Fruit fly (Drosophila melanogaster): ENCODE data around the gene CG44574.

The CG44574 gene

DNA sequence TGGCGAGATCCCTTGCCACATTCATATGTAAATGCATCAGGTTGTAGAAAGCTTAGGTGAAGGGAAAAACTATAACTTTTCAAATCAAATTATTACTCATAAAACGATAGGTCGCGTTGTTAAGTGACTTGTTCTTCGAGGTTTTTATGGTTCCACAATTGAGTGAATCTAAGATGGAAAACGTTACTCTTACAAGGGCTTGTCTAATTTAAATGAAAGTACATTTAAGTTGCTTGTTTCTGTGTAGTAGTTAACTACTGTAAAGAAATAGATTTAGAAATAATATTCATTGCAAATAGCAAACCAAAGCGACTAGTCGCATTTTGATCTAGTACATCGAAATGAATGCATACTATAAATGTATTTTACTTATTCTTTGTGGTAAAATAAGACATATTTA, at the start of gene CG44574:
CG44574 (plus strand) TSS at position 301 of the 400 bp plus-strand sequence.
- TF ChIP-seq insv (optimal IDR thresholded peaks at IDR 0.05) (no peak), h (optimal IDR thresholded peaks at IDR 0.05) (no peak), Sin3A (optimal IDR thresholded peaks at IDR 0.05) (no peak), ttk (optimal IDR thresholded peaks at IDR 0.05) (no peak), Myc (optimal IDR thresholded peaks at IDR 0.05) (no peak), psq (optimal IDR thresholded peaks at IDR 0.05) (no peak)

DNA sequence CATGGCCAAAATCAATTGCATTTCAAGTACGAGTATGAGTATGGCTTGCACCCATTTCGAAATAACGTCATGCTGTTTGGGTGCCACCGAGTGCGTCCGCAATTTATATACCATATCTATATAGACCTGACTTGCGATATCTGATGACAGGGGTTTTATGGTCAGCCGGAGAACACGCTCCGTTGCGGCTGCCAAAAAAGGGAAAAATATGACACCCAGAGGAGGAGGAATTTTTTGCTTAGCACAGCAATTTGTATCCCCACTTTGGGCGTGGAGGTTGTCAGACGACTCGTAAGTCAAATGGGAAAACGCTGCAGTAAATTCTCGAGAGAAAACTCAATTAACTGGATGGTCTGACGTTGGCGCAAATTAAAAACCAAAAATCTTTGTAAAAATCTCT, 26.8 kb upstream of the CG44574 start:
- TF ChIP-seq psq (optimal IDR thresholded peaks at IDR 0.05) (no peak), ttk (optimal IDR thresholded peaks at IDR 0.05) (no peak), Sin3A (optimal IDR thresholded peaks at IDR 0.05) (no peak), insv (optimal IDR thresholded peaks at IDR 0.05) (no peak), Myc (optimal IDR thresholded peaks at IDR 0.05) (no peak), h (optimal IDR thresholded peaks at IDR 0.05) (no peak)

DNA sequence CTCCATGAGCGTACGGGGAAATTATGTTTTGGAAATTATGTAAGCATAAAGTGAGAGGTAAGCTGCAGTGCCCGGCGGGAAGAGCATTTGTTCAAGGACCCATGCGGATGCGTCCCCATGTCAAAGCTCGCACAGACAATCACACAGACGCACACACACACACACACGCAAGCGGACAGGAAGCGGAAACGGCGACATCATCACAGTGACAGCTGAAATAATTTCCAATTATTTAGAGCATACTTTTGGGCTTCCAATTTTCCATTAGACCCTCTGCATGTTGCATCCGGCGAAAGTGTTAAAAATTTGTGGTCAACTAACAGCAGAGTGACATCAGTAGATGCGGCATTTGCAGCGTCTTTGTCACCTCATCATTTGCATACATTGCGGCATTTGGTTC, 16.8 kb upstream of the CG44574 start:
- TF ChIP-seq h (optimal IDR thresholded peaks at IDR 0.05) (no peak), Myc (optimal IDR thresholded peaks at IDR 0.05) (no peak), insv (optimal IDR thresholded peaks at IDR 0.05) (no peak), Sin3A (optimal IDR thresholded peaks at IDR 0.05) (no peak), ttk (optimal IDR thresholded peaks at IDR 0.05) (no peak), psq (optimal IDR thresholded peaks at IDR 0.05) (no peak)

DNA sequence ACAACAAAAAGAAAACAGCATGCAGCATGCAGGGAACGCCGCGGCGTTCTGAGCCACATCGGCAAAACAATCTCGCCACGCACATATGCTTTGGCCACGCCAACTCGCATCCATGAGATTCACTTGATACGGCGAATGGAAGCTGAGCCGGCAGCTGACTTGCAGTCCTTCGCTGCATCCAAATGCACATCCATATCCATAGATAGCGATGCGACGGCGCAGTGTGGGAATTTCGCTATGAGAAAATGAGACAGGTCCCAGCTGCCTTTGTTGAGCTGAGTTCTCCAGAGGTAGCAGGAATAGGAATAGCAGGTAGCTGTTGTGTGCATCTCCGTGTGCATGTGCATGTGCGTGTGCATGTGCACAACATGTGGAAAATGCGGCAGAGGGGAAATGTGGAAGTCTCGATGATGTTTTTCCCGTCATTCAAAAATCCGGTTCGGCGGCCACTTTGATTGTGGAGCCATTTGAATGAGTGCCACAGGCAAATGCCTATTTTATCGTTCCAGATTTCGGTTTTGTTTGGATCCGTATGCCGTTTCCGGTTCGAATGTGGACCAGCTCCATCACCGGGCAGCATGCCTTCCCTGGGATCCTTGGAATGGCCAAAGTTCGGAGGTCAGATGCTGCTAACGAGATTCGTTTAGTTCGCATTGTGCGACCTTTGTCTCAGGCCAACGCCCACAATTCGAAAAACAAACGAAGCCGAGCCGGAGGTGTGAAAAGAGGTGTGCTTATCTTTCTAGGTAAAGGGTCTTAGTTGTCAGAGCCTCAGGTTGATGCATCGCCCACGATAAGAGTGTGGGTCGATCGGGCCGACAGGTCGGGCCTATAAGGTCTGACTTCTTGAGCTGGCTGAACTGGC, 12.5 kb upstream of the CG44574 start:
- TF ChIP-seq psq (optimal IDR thresholded peaks at IDR 0.05) (no peak), ttk (optimal IDR thresholded peaks at IDR 0.05) (no peak)

DNA sequence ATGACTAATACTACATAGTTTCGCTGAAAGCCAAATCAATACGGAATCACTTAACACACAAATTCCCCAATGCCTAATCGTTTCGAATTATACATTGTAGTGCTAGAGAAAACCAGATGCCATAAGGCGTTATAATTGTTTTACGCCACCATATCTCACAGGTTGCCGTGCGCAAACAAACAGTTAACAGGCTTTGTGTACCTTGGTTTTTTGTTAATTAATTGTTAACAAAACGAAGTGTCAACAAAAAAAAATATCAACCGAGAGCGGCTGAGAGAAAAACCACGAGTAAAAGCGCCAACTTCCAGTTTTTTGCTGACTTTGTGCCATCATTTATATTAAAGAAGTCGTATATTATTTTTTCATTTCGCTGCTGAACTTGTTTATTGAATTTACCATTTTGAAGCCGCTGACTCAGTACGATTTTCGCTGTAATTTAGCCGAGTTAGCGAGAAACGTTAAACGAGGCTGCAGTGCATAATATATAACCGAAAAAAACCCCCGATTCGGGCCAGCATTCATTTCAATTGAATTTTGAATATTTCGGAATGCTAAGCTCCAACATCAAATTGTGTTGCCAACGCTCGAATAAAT, 7.0 kb upstream of the CG44574 start:
- TF ChIP-seq insv (optimal IDR thresholded peaks at IDR 0.05) (no peak), psq (optimal IDR thresholded peaks at IDR 0.05) (no peak)

DNA sequence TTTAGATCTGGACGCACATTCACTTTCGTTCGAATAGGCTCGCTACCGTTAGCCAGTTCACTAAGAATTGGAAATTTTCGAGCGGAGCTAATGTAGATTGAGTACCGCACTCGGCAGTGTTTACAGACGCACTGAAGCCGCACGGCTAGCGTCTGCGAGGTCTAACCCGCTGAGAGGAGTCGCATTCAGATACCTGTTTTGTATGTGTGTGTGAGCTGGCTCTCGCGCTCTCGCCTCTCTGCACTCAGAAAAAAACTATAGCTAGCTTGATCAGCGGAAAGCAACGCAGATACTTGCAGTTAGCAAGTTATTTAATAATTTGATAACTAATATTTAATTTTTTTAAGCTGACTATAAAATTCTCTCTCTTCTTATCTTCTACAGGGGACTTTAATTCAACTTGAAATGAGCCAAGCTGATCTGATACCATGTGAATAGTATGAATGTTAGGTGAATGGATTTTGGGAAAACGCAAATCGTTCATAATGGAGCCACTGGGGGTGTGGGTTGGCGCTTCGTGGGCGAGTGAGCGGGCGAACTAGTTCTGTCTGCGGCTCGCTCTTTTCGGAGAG, 4.1 kb upstream of the CG44574 start, which contains the start of gene rau:
rau (minus strand) TSS at position 136 of the 572 bp plus-strand sequence.
- TF ChIP-seq Sin3A (optimal IDR thresholded peaks at IDR 0.05) (no peak), insv (optimal IDR thresholded peaks at IDR 0.05) (no peak), Myc (optimal IDR thresholded peaks at IDR 0.05) (no peak), h (optimal IDR thresholded peaks at IDR 0.05) (no peak), psq (optimal IDR thresholded peaks at IDR 0.05) (no peak), ttk (optimal IDR thresholded peaks at IDR 0.05) (no peak)

DNA sequence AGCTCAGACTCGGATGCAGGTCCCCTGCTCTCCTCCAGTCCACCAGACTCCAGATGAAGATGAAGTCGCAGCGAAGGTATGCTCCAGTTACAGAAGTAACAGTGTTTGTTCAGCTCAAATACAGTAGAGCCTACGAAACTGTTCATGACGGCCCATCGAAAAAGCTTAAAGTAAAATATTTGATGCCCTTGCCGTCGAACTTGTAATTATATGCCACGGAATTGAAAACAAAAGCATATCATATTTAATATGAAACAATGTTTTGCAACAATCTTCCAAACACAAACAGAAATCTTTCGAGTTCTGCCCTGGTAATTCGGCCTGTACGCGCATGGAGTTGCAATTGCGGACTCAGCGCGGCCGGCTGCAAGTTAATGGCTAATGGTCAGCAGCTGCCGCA, 2.4 kb upstream of the CG44574 start:
- no peak for TF ChIP-seq insv (optimal IDR thresholded peaks at IDR 0.05)
- TF ChIP-seq psq (optimal IDR thresholded peaks at IDR 0.05): no peak
- TF ChIP-seq ttk (optimal IDR thresholded peaks at IDR 0.05): no peak
- TF ChIP-seq Sin3A (optimal IDR thresholded peaks at IDR 0.05): no peak
- no peak for TF ChIP-seq h (optimal IDR thresholded peaks at IDR 0.05)
- no peak for TF ChIP-seq Myc (optimal IDR thresholded peaks at IDR 0.05)

DNA sequence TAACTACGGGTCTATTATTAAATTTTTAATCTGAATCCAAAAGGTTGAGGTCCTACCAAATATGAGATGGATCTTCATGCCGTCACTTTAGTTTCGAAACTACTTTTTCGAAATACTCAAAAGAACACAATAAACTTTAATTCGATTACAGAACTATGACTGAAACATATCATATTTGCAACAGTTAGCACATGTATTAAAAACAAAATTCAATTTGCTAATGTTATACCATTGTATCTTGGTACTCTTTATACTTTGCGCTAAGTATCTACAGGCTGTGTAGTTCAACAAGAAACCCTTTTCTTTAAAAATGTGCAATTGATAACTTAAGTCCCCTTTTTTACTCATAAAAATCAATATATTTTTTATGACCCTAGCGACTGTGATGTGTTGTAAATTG, 1.1 kb downstream of the CG44574 start, which contains the start of the genes Sfp26Ac and CG43185:
Sfp26Ac (minus strand) TSS at position 101 of the 400 bp plus-strand sequence.
CG43185 (plus strand) TSS at position 215 of the 400 bp plus-strand sequence.
- TF ChIP-seq h (optimal IDR thresholded peaks at IDR 0.05) (no peak), ttk (optimal IDR thresholded peaks at IDR 0.05) (no peak), psq (optimal IDR thresholded peaks at IDR 0.05) (no peak), insv (optimal IDR thresholded peaks at IDR 0.05) (no peak), Myc (optimal IDR thresholded peaks at IDR 0.05) (no peak), Sin3A (optimal IDR thresholded peaks at IDR 0.05) (no peak)

DNA sequence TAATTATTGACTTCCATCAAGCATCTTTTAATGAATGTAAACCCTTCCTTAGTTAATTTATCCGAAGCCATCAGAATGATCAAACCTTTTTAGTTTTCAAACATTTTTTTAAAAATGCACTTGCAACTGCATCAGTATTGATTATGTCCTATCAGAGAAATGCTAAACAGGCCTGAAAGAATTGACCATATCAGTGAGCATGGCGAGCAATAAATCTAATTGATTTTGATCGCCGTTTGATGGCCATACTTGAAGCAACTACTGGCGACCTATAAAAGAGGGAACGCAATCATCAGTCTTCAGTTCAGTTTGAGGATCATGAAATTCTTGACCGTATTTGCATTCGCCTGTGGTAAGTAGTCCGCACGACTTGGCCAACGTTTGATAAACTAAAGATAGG, 2.2 kb downstream of the CG44574 start, which contains the start of gene CG9029:
CG9029 (plus strand) TSS at position 301 of the 400 bp plus-strand sequence.
- TF ChIP-seq insv (optimal IDR thresholded peaks at IDR 0.05): no peak
- no peak for TF ChIP-seq Sin3A (optimal IDR thresholded peaks at IDR 0.05)
- no peak for TF ChIP-seq psq (optimal IDR thresholded peaks at IDR 0.05)
- no peak for TF ChIP-seq h (optimal IDR thresholded peaks at IDR 0.05)
- TF ChIP-seq ttk (optimal IDR thresholded peaks at IDR 0.05): no peak
- TF ChIP-seq Myc (optimal IDR thresholded peaks at IDR 0.05): no peak

DNA sequence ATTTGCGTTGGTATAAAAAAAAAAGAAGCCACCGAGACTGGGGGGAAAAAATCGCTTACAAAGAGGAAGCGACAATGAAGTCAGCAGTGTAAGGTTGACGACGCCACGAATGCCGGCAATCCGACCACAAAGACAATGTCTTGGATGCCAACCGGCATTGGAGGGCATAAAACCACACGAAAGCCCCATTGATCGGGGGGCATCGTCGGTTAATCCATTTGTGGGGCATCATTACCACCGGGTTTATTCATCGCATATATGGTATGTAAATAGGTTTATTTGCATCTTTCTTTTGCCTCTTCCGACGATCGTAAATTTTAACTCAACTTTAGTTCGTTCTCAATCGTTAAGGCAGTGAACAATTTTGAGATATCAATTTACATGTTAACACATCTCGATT, 3.4 kb downstream of the CG44574 start:
- TF ChIP-seq h (optimal IDR thresholded peaks at IDR 0.05): no peak
- no peak for TF ChIP-seq psq (optimal IDR thresholded peaks at IDR 0.05)
- TF ChIP-seq Myc (optimal IDR thresholded peaks at IDR 0.05): no peak
- TF ChIP-seq Sin3A (optimal IDR thresholded peaks at IDR 0.05): no peak
- no peak for TF ChIP-seq ttk (optimal IDR thresholded peaks at IDR 0.05)
- no peak for TF ChIP-seq insv (optimal IDR thresholded peaks at IDR 0.05)

DNA sequence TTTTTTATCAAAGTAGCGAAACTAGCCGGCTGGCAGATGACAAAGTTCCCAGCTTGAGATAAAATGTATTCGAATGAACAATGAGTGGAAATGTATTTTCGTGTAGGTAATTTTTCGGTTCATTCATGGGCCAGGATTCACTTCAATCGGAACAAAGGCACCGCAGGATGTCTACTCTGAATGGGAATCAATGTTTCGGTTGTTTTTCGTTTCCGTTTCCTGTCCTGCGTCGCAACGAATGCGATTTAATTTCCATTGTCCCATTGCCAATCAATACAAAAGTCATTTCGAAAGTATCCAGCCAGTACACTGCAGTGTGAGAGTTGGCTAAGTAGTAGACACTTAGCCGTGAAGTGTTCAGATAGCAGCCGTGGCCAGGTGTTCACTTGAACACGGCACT, 7.0 kb downstream of the CG44574 start:
- TF ChIP-seq h (optimal IDR thresholded peaks at IDR 0.05): no peak

DNA sequence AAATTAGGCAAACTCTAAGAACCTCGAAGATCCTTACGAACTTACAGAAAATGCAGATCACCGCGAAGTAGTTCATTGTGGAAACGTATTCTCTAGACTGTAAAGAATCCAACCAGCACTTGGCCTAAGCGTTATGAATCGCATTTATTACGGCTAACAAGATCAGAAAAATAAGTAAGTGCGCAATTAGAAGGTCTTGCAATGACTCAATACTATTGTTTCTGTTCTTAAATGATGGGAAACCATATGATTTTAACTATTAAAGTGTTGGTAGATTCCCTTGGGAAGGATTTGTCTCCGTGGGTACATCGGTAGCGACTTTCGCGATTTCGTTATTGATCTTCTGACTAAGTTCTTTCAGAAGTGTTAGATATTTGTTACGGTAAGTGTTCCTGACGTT, 9.2 kb downstream of the CG44574 start, which contains the start of gene Acp26Ab:
Acp26Ab (minus strand) TSS at position 101 of the 400 bp plus-strand sequence.
- TF ChIP-seq insv (optimal IDR thresholded peaks at IDR 0.05): no peak
- TF ChIP-seq psq (optimal IDR thresholded peaks at IDR 0.05): no peak
- no peak for TF ChIP-seq h (optimal IDR thresholded peaks at IDR 0.05)
- TF ChIP-seq ttk (optimal IDR thresholded peaks at IDR 0.05): no peak
- TF ChIP-seq Myc (optimal IDR thresholded peaks at IDR 0.05): no peak
- TF ChIP-seq Sin3A (optimal IDR thresholded peaks at IDR 0.05): no peak

Data from Kc167 (cell line).